Worm (Caenorhabditis elegans): ENCODE data around the gene gmeb-1.

Gene gmeb-1

ce11 chrII:23739-24138, 4.4 kb downstream of the gmeb-1 start:
- TF ChIP-seq ceh-39 (tag; optimal IDR thresholded peaks at IDR 0.05) (no peak), unc-39 (tag; optimal IDR thresholded peaks at IDR 0.05) (no peak), nhr-12 (tag; optimal IDR thresholded peaks at IDR 0.05) (no peak), lin-32 (GFP tag; optimal IDR thresholded peaks at IDR 0.05) (no peak), ztf-11 (tag; optimal IDR thresholded peaks at IDR 0.05) (no peak), unc-62 (GFP tag; optimal IDR thresholded peaks at IDR 0.05) (no peak), lsy-2 (tag; optimal IDR thresholded peaks at IDR 0.05) (no peak), zip-8 (tag; optimal IDR thresholded peaks at IDR 0.05) (no peak), ceh-43 (GFP tag; optimal IDR thresholded peaks at IDR 0.05) (no peak), M03D4.4 (tag; optimal IDR thresholded peaks at IDR 0.05) (no peak), cnd-1 (tag; optimal IDR thresholded peaks at IDR 0.05) (no peak), ceh-83 (GFP tag; optimal IDR thresholded peaks at IDR 0.05) (no peak), mls-2 (tag; optimal IDR thresholded peaks at IDR 0.05) (no peak), mab-5 (tag; optimal IDR thresholded peaks at IDR 0.05) (no peak), hlh-1 (tag; optimal IDR thresholded peaks at IDR 0.05) (no peak), snpc-4 (tag; optimal IDR thresholded peaks at IDR 0.05) (no peak)

ce11 chrII:24559-24998, 5.2 kb downstream of the gmeb-1 start, which contains the start of gene enee-1:
enee-1 (plus strand) TSS chrII:24666.
- peak; percentile 20 for TF ChIP-seq ceh-39 (tag; optimal IDR thresholded peaks at IDR 0.05)
- no peak for TF ChIP-seq mls-2 (tag; optimal IDR thresholded peaks at IDR 0.05)
- peak; percentile 65 for TF ChIP-seq pha-4 (tag; optimal IDR thresholded peaks at IDR 0.05)
- TF ChIP-seq nhr-2 (tag; optimal IDR thresholded peaks at IDR 0.05): no peak
- TF ChIP-seq mep-1 (tag; optimal IDR thresholded peaks at IDR 0.05): peak; percentile 50
- TF ChIP-seq ham-2 (GFP tag; optimal IDR thresholded peaks at IDR 0.05): no peak
- TF ChIP-seq flh-1 (GFP tag; optimal IDR thresholded peaks at IDR 0.05): no peak
- TF ChIP-seq ztf-11 (tag; optimal IDR thresholded peaks at IDR 0.05): peak; percentile 32
- no peak for TF ChIP-seq nhr-76 (tag; optimal IDR thresholded peaks at IDR 0.05)
- no peak for TF ChIP-seq snpc-4 (tag; optimal IDR thresholded peaks at IDR 0.05)
- peak; percentile 59 for TF ChIP-seq nhr-237 (tag; optimal IDR thresholded peaks at IDR 0.05)
- no peak for TF ChIP-seq unc-39 (tag; optimal IDR thresholded peaks at IDR 0.05)
- TF ChIP-seq unc-62 (GFP tag; optimal IDR thresholded peaks at IDR 0.05): peak; percentile 32
- peak; percentile 53 for TF ChIP-seq lsy-2 (tag; optimal IDR thresholded peaks at IDR 0.05)
- TF ChIP-seq lin-13 (tag; optimal IDR thresholded peaks at IDR 0.05): peak; percentile 77
- TF ChIP-seq sem-2 (GFP tag; optimal IDR thresholded peaks at IDR 0.05): no peak
- no peak for TF ChIP-seq zip-8 (tag; optimal IDR thresholded peaks at IDR 0.05)
- TF ChIP-seq ces-1 (GFP tag; optimal IDR thresholded peaks at IDR 0.05): peak; percentile 62

- TF ChIP-seq zip-8 (tag; optimal IDR thresholded peaks at IDR 0.05) (peak; percentile 32), nhr-2 (tag; optimal IDR thresholded peaks at IDR 0.05) (peak; percentile 95), ceh-43 (GFP tag; optimal IDR thresholded peaks at IDR 0.05) (no peak)
Measured at ce11 chrII:28283-28682, 8.9 kb downstream of the gmeb-1 start, which contains the start of gene F23F1.4. F23F1.4 (minus strand) TSS chrII:28423.

ce11 chrII:29578-29977, 10.2 kb downstream of the gmeb-1 start:
- no peak for TF ChIP-seq tbx-8 (GFP tag; optimal IDR thresholded peaks at IDR 0.05)

- TF ChIP-seq bed-3 (GFP tag; optimal IDR thresholded peaks at IDR 0.05) (no peak), elt-1 (tag; optimal IDR thresholded peaks at IDR 0.05; ENCODE audit: borderline replicate concordance, insufficient read depth) (no peak), lin-32 (GFP tag; optimal IDR thresholded peaks at IDR 0.05) (no peak), mep-1 (tag; optimal IDR thresholded peaks at IDR 0.05) (no peak), lin-13 (tag; optimal IDR thresholded peaks at IDR 0.05) (no peak), M03D4.4 (tag; optimal IDR thresholded peaks at IDR 0.05) (no peak), hlh-1 (tag; optimal IDR thresholded peaks at IDR 0.05) (no peak), ceh-39 (tag; optimal IDR thresholded peaks at IDR 0.05) (no peak), unc-39 (tag; optimal IDR thresholded peaks at IDR 0.05) (no peak), mab-5 (tag; optimal IDR thresholded peaks at IDR 0.05) (no peak), zip-8 (tag; optimal IDR thresholded peaks at IDR 0.05) (no peak), ceh-43 (GFP tag; optimal IDR thresholded peaks at IDR 0.05) (no peak)
Measured at ce11 chrII:31521-31920, 12.2 kb downstream of the gmeb-1 start, which contains the start of the genes F23F1.5 and fbxc-54. F23F1.5 (minus strand) TSS chrII:31584. fbxc-54 (plus strand) TSS chrII:31719.

ce11 chrII:33904-34303, 14.6 kb downstream of the gmeb-1 start, which contains the start of gene F23F1.2:
F23F1.2 (plus strand) TSS chrII:34204.
- TF ChIP-seq sptf-1 (tag; optimal IDR thresholded peaks at IDR 0.05) (no peak), hlh-1 (tag; optimal IDR thresholded peaks at IDR 0.05) (no peak), elt-3 (tag; optimal IDR thresholded peaks at IDR 0.05) (no peak), unc-62 (GFP tag; optimal IDR thresholded peaks at IDR 0.05) (no peak), lsy-2 (tag; optimal IDR thresholded peaks at IDR 0.05) (no peak), sem-2 (GFP tag; optimal IDR thresholded peaks at IDR 0.05) (no peak), zip-8 (tag; optimal IDR thresholded peaks at IDR 0.05) (no peak)

Data from whole organism, mixed stage, embryonic.